Fruit fly (Drosophila melanogaster): ENCODE measurements around the gene EMC5.

DNA sequence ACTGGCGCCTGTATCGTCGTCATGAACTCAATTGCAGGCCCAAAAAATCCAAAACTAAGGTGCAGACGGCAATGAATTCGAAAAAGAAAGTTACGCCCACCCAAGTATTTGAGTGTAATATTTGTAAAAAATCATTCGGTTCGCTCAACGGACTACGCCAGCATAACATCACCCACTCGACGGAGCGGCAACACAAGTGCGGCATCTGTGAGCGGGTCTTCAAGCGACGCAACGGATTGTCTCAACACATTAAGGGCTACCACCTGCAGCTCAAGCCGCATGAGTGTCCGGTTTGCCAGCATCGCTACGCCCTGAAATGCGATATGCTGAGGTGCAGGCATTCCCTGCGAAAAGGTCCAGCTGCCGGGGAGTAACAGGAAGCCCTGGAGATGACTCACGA, 10.8 kb upstream of the EMC5 start:
- TF ChIP-seq Dfd (GFP tag; optimal IDR thresholded peaks at IDR 0.05) (no peak), pan (optimal IDR thresholded peaks at IDR 0.05) (no peak), sage (GFP tag; optimal IDR thresholded peaks at IDR 0.05) (no peak)

Data from whole organism, wandering third instar larva.